Worm (Caenorhabditis elegans) whole organism, L3 larva: ENCODE results near the gene C08E8.5.

ENCODE experiments used
- daf-12 ChIP-seq: fragments of 150-350 bp; optimal IDR thresholded peaks from 2 replicates; lab custom pipeline; 2014; ENCODE audit warnings: missing biosample characterization, missing genetic modification reagents, missing genetic modification characterization
- fos-1 ChIP-seq: fragments of 150-350 bp; optimal IDR thresholded peaks from 2 replicates; lab custom pipeline; 2014; ENCODE audit warnings: missing biosample characterization, missing genetic modification characterization
- lin-39 ChIP-seq: fragments of 150-350 bp; optimal IDR thresholded peaks from 2 replicates; lab custom pipeline; 2018; ENCODE audit warnings: missing biosample characterization, missing genetic modification reagents, missing genetic modification characterization
- nhr-28 ChIP-seq: fragments of 150-350 bp; optimal IDR thresholded peaks from 2 replicates; lab custom pipeline; 2014; ENCODE audit warnings: missing biosample characterization, missing genetic modification characterization
- unc-39 ChIP-seq: sonication (generic microtip); optimal IDR thresholded peaks from 4 replicates; lab custom pipeline; 2017; ENCODE audit warnings: missing biosample characterization, missing genetic modification characterization
- ztf-11 ChIP-seq: fragments of 150-350 bp; optimal IDR thresholded peaks from 2 replicates; lab custom pipeline; 2014; ENCODE audit warnings: missing biosample characterization, missing genetic modification characterization

- no peak for TF ChIP-seq nhr-28 (tag; lab: Kevin White, UChicago)
- no peak for TF ChIP-seq daf-12 (tag; lab: Kevin White, UChicago)
- TF ChIP-seq ztf-11 (tag; lab: Kevin White, UChicago): no peak
- TF ChIP-seq fos-1 (tag; lab: Kevin White, UChicago): no peak
- TF ChIP-seq lin-39 (tag; lab: Kevin White, UChicago): no peak
- TF ChIP-seq unc-39 (tag; lab: Kevin White, UChicago): no peak
Observed at ce11 chrV:18402743-18403142, 43.0 kb upstream of the C08E8.5 start.
